Worm (Caenorhabditis elegans) whole organism, L1 larva: ENCODE results near the gene sre-16.
A peak's percentile ranks its signal among the peaks of the same experiment; 100 is the strongest.

Source experiments
- C34B4.2 ChIP-seq: sonication (generic microtip); optimal IDR thresholded peaks from 2 replicates; lab custom pipeline; 2017; ENCODE audit warnings: mild to moderate bottlenecking, missing genetic modification characterization, missing compliant biosample characterization
- F16B12.6 ChIP-seq: fragments of 150-350 bp; optimal IDR thresholded peaks from 2 replicates; lab custom pipeline; 2014; ENCODE audit warnings: missing biosample characterization, missing genetic modification characterization
- Y116A8C.19 ChIP-seq: sonication (generic microtip); optimal IDR thresholded peaks from 2 replicates; lab custom pipeline; 2016; ENCODE audit warnings: missing compliant biosample characterization, missing genetic modification characterization, borderline replicate concordance
- aly-2 ChIP-seq: fragments of 150-350 bp; optimal IDR thresholded peaks from 2 replicates; lab custom pipeline; 2014; ENCODE audit warnings: missing biosample characterization, missing genetic modification characterization
- blmp-1 ChIP-seq: fragments of 150-350 bp; optimal IDR thresholded peaks from 2 replicates; lab custom pipeline; 2014; ENCODE audit warnings: missing biosample characterization, missing genetic modification characterization
- ceh-8 ChIP-seq: fragments of 200-800 bp; sonication (Bioruptor generic); optimal IDR thresholded peaks from 2 replicates; lab custom pipeline; 2018; ENCODE audit warnings: mild to moderate bottlenecking, missing genetic modification characterization, moderate library complexity, missing compliant biosample characterization
- ceh-88 ChIP-seq: fragments of 200-800 bp; sonication (Bioruptor generic); IDR thresholded peaks from 2 replicates; pipeline ENCODE4 v1.3.6; 2022; ENCODE audit warnings: missing genetic modification characterization, missing compliant biosample characterization
- ceh-90 ChIP-seq: sonication (generic microtip); optimal IDR thresholded peaks from 2 replicates; lab custom pipeline; 2016; ENCODE audit warnings: missing genetic modification characterization, missing compliant biosample characterization
- ces-1 ChIP-seq: fragments of 150-350 bp; optimal IDR thresholded peaks from 2 replicates; lab custom pipeline; 2014; ENCODE audit warnings: missing biosample characterization, missing genetic modification reagents, missing genetic modification characterization
- dpl-1 ChIP-seq, 3 experiments: fragments of 150-350 bp in 2 of 3; sonication (generic microtip) in 1 of 3; optimal IDR thresholded peaks; 2 replicates each; lab custom pipeline; 2014 to 2017; ENCODE audit warnings: missing biosample characterization in 3 of 3, missing genetic modification characterization in 3 of 3, missing genetic modification reagents in 3 of 3
- dsc-1 ChIP-seq: sonication (generic microtip); optimal IDR thresholded peaks from 2 replicates; lab custom pipeline; 2016; ENCODE audit warnings: mild to moderate bottlenecking, missing genetic modification characterization, missing compliant biosample characterization
- efl-1 ChIP-seq, 4 experiments: fragments of 150-350 bp; optimal IDR thresholded peaks in 3 of 4; peaks in 1 of 4; 1 replicate in 1 of 4; 2 replicates in 3 of 4; lab custom pipeline; 2014; ENCODE audit warnings: missing biosample characterization in 2 of 4, missing genetic modification characterization in 2 of 4, missing genetic modification reagents in 2 of 4
- egl-13 ChIP-seq: sonication (generic microtip); optimal IDR thresholded peaks from 2 replicates; lab custom pipeline; 2016; ENCODE audit warnings: missing genotype, missing genetic modification reagents, missing genetic modification characterization, missing compliant biosample characterization
- egl-27 ChIP-seq, 2 experiments: fragments of 150-350 bp in 1 of 2; sonication (generic microtip); optimal IDR thresholded peaks; 3 replicates each; lab custom pipeline; 2017 to 2018; ENCODE audit warnings: missing biosample characterization in 2 of 2, missing genetic modification characterization in 2 of 2, missing genetic modification reagents in 2 of 2
- ets-5 ChIP-seq: fragments of 200-800 bp; sonication (Bioruptor generic); IDR thresholded peaks from 2 replicates; pipeline ENCODE4 v1.3.6; 2022; ENCODE audit warnings: missing genetic modification characterization, missing compliant biosample characterization
- fkh-10 ChIP-seq: sonication (generic microtip); optimal IDR thresholded peaks from 2 replicates; lab custom pipeline; 2017; ENCODE audit warnings: missing biosample characterization, missing genetic modification reagents, missing genetic modification characterization
- fkh-4 ChIP-seq: sonication (generic microtip); optimal IDR thresholded peaks from 2 replicates; lab custom pipeline; 2016; ENCODE audit warnings: missing compliant biosample characterization, missing genetic modification characterization, borderline replicate concordance
- fkh-8 ChIP-seq: sonication (generic microtip); optimal IDR thresholded peaks from 2 replicates; lab custom pipeline; 2016; ENCODE audit warnings: mild to moderate bottlenecking, missing genetic modification characterization, missing compliant biosample characterization
- fos-1 ChIP-seq: fragments of 150-350 bp; optimal IDR thresholded peaks from 2 replicates; lab custom pipeline; 2014; ENCODE audit warnings: missing biosample characterization, missing genetic modification characterization
- grh-1 ChIP-seq: fragments of 200-800 bp; sonication (Bioruptor generic); IDR thresholded peaks from 2 replicates; pipeline ENCODE4 v1.3.6; 2022; ENCODE audit warnings: missing genetic modification reagents, missing genetic modification characterization, missing compliant biosample characterization
- hlh-17 ChIP-seq: fragments of 200-800 bp; sonication (Bioruptor generic); optimal IDR thresholded peaks from 2 replicates; lab custom pipeline; 2018; ENCODE audit warnings: missing genetic modification characterization, mild to moderate bottlenecking, missing compliant biosample characterization, moderate library complexity, borderline replicate concordance
- hlh-4 ChIP-seq: sonication (generic microtip); optimal IDR thresholded peaks from 2 replicates; lab custom pipeline; 2016; ENCODE audit warnings: mild to moderate bottlenecking, missing genetic modification characterization, missing compliant biosample characterization
- hpl-2 ChIP-seq: fragments of 150-350 bp; optimal IDR thresholded peaks from 2 replicates; lab custom pipeline; 2014; ENCODE audit warnings: missing biosample characterization, missing genetic modification reagents, missing genetic modification characterization
- irx-1 ChIP-seq: sonication (generic microtip); optimal IDR thresholded peaks from 2 replicates; lab custom pipeline; 2016; ENCODE audit warnings: missing genetic modification characterization, missing compliant biosample characterization
- isw-1 ChIP-seq: fragments of 200-800 bp; sonication (Bioruptor generic); IDR thresholded peaks from 2 replicates; pipeline ENCODE4 v1.3.6; 2022; ENCODE audit warnings: missing genetic modification characterization, missing compliant biosample characterization
- jun-1 ChIP-seq: fragments of 150-350 bp; optimal IDR thresholded peaks from 2 replicates; lab custom pipeline; 2014; ENCODE audit warnings: missing biosample characterization, missing genetic modification reagents, missing genetic modification characterization
- lin-14 ChIP-seq: fragments of 200-800 bp; sonication (Bioruptor generic); optimal IDR thresholded peaks from 2 replicates; lab custom pipeline; 2018; ENCODE audit warnings: mild to moderate bottlenecking, missing genetic modification characterization, moderate library complexity, missing compliant biosample characterization
- lin-15B ChIP-seq: fragments of 150-350 bp; sonication (generic microtip); optimal IDR thresholded peaks from 3 replicates; lab custom pipeline; 2014; ENCODE audit warnings: missing biosample characterization, missing genetic modification characterization
- lin-35 ChIP-seq, 2 experiments: fragments of 150-350 bp; optimal IDR thresholded peaks; 2 replicates each; lab custom pipeline; 2014; ENCODE audit warnings: missing biosample characterization in 2 of 2, missing genetic modification characterization in 2 of 2, missing genetic modification reagents in 2 of 2
- lir-3 ChIP-seq: sonication (generic microtip); optimal IDR thresholded peaks from 2 replicates; lab custom pipeline; 2016; ENCODE audit warnings: mild to moderate bottlenecking, missing genetic modification characterization, moderate library complexity, missing compliant biosample characterization; ENCODE audit not compliant: poor library complexity
- lsy-2 ChIP-seq, 2 experiments: fragments of 150-350 bp; optimal IDR thresholded peaks; 2 replicates each; lab custom pipeline; 2014; ENCODE audit warnings: missing biosample characterization in 2 of 2, missing genetic modification characterization in 2 of 2
- mab-9 ChIP-seq: fragments of 200-800 bp; sonication (Bioruptor generic); IDR thresholded peaks from 2 replicates; pipeline ENCODE4 v1.3.6; 2022; ENCODE audit warnings: missing genetic modification reagents, missing genetic modification characterization, missing compliant biosample characterization
- mef-2 ChIP-seq: fragments of 150-350 bp; optimal IDR thresholded peaks from 2 replicates; lab custom pipeline; 2014; ENCODE audit warnings: missing biosample characterization, missing genetic modification characterization
- nhr-20 ChIP-seq: sonication (generic microtip); optimal IDR thresholded peaks from 2 replicates; lab custom pipeline; 2016; ENCODE audit warnings: mild to moderate bottlenecking, missing genetic modification characterization, missing compliant biosample characterization
- nhr-47 ChIP-seq: sonication (generic microtip); optimal IDR thresholded peaks from 2 replicates; lab custom pipeline; 2016; ENCODE audit warnings: mild to moderate bottlenecking, missing genetic modification characterization, moderate library complexity, missing compliant biosample characterization
- nhr-76 ChIP-seq: sonication (generic microtip); optimal IDR thresholded peaks from 2 replicates; lab custom pipeline; 2017; ENCODE audit warnings: missing biosample characterization, missing genetic modification characterization
- nhr-77 ChIP-seq: fragments of 150-350 bp; optimal IDR thresholded peaks from 2 replicates; lab custom pipeline; 2014; ENCODE audit warnings: missing biosample characterization, missing genetic modification characterization
- nhr-84 ChIP-seq: sonication (generic microtip); optimal IDR thresholded peaks from 2 replicates; lab custom pipeline; 2017; ENCODE audit warnings: missing biosample characterization, missing genetic modification characterization
- nhr-85 ChIP-seq: sonication (generic microtip); peaks from one replicate; lab custom pipeline; 2016; ENCODE audit warnings: missing genetic modification characterization, inconsistent platforms, missing compliant biosample characterization
- pag-3 ChIP-seq: sonication (generic microtip); optimal IDR thresholded peaks from 2 replicates; lab custom pipeline; 2017; ENCODE audit warnings: missing genetic modification characterization, mild to moderate bottlenecking, missing compliant biosample characterization, antibody characterized with exemption, borderline replicate concordance; ENCODE audit not compliant: insufficient read depth
- pax-3 ChIP-seq: fragments of 200-800 bp; sonication (Bioruptor generic); optimal IDR thresholded peaks from 2 replicates; lab custom pipeline; 2018; ENCODE audit warnings: mild to moderate bottlenecking, missing genetic modification characterization, moderate library complexity, missing compliant biosample characterization
- pqm-1 ChIP-seq: sonication (generic microtip); optimal IDR thresholded peaks from 3 replicates; lab custom pipeline; 2017; ENCODE audit warnings: missing biosample characterization, missing genetic modification characterization
- rnt-1 ChIP-seq: sonication (generic microtip); optimal IDR thresholded peaks from 2 replicates; lab custom pipeline; 2016; ENCODE audit warnings: mild to moderate bottlenecking, missing genetic modification characterization, moderate library complexity, missing compliant biosample characterization
- snu-23 ChIP-seq: sonication (generic microtip); optimal IDR thresholded peaks from 2 replicates; lab custom pipeline; 2016; ENCODE audit warnings: missing genetic modification characterization, missing compliant biosample characterization
- sptf-1 ChIP-seq: fragments of 150-350 bp; optimal IDR thresholded peaks from 2 replicates; lab custom pipeline; 2014; ENCODE audit warnings: missing biosample characterization, missing genetic modification characterization
- sup-37 ChIP-seq: fragments of 200-800 bp; sonication (Bioruptor generic); optimal IDR thresholded peaks from 2 replicates; lab custom pipeline; 2018; ENCODE audit warnings: mild to moderate bottlenecking, missing genetic modification characterization, missing compliant biosample characterization
- swsn-7 ChIP-seq: sonication (generic microtip); optimal IDR thresholded peaks from 2 replicates; lab custom pipeline; 2016; ENCODE audit warnings: missing genetic modification characterization, missing compliant biosample characterization
- tbx-2 ChIP-seq: sonication (generic microtip); optimal IDR thresholded peaks from 2 replicates; lab custom pipeline; 2016; ENCODE audit warnings: missing genetic modification characterization, missing compliant biosample characterization
- unc-130 ChIP-seq: fragments of 150-350 bp; optimal IDR thresholded peaks from 2 replicates; lab custom pipeline; 2017; ENCODE audit warnings: missing biosample characterization, missing genetic modification characterization, inconsistent platforms
- unc-30 ChIP-seq: sonication (generic microtip); optimal IDR thresholded peaks from 2 replicates; lab custom pipeline; 2017; ENCODE audit warnings: missing biosample characterization, missing genetic modification characterization
- unc-62 ChIP-seq: fragments of 150-350 bp; optimal IDR thresholded peaks from 2 replicates; lab custom pipeline; 2014; ENCODE audit warnings: missing biosample characterization, missing genetic modification reagents, missing genetic modification characterization
- unc-98 ChIP-seq: fragments of 200-800 bp; sonication (Bioruptor generic); IDR thresholded peaks from 2 replicates; pipeline ENCODE4 v1.3.6; 2022; ENCODE audit warnings: missing genetic modification characterization, missing compliant biosample characterization
- zip-4 ChIP-seq: fragments of 200-800 bp; sonication (Bioruptor generic); optimal IDR thresholded peaks from 2 replicates; lab custom pipeline; 2018; ENCODE audit warnings: mild to moderate bottlenecking, missing genetic modification characterization, moderate library complexity, missing compliant biosample characterization

Gene sre-16

DNA sequence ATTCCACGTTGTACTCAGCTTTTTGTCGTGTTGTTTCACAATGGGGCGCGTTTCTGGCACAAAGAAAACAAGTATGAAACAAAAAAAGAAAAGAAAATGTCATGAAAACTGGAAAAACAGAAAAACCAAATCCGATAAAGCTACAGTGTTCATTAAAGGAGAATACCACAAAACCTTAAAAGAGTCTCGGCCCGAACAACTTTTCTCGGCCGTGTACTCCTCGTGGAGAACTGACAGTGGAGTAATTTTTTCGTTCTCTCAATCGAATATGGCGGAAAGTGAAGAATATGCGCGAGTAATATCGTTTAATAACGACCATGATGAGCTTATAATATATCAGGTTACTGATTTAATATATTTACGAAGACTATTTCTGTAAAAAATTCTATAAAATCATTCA, 42.6 kb upstream of the sre-16 start, which contains the start of the genes tag-335 and vkmt-1:
Gene tag-335, minus strand, starts transcription at position 88 of the 400 bp plus-strand sequence.
Gene vkmt-1, plus strand, starts transcription at position 219 of the 400 bp plus-strand sequence.
- TF ChIP-seq dpl-1 (GFP tag; optimal IDR thresholded peaks at IDR 0.05; lab: Kevin White, UChicago) (peak in 2 of 3 experiments; percentile 1 to 36), grh-1 (GFP tag; lab: Robert Waterston, UW) (no peak), nhr-47 (tag; lab: Kevin White, UChicago) (peak; percentile 16), lsy-2 (tag; optimal IDR thresholded peaks at IDR 0.05; lab: Kevin White, UChicago) (peak in 1 of 2 experiments; percentile 50), fkh-10 (GFP tag; lab: Kevin White, UChicago) (no peak), efl-1 (optimal IDR thresholded peaks at IDR 0.05; lab: Kevin White, UChicago) (peak; percentile 11 to 25), efl-1 (GFP tag; optimal IDR thresholded peaks at IDR 0.05 in 1 of 2; lab: Kevin White, UChicago) (peak; percentile 11 to 17), aly-2 (tag; lab: Kevin White, UChicago) (no peak), mef-2 (tag; lab: Kevin White, UChicago) (no peak), ceh-8 (GFP tag; lab: Kevin White, UChicago) (no peak), nhr-20 (tag; lab: Kevin White, UChicago) (peak; percentile 16), fos-1 (tag; lab: Kevin White, UChicago) (no peak), tbx-2 (tag; lab: Kevin White, UChicago) (peak; percentile 16), mab-9 (no peak), ces-1 (GFP tag; lab: Kevin White, UChicago) (no peak), egl-27 (tag; optimal IDR thresholded peaks at IDR 0.05; lab: Kevin White, UChicago) (no peak), fkh-4 (no peak), snu-23 (GFP tag; lab: Kevin White, UChicago) (peak; percentile 34), ceh-90 (tag; lab: Kevin White, UChicago) (peak; percentile 52), C34B4.2 (tag; lab: Kevin White, UChicago) (no peak), rnt-1 (tag; lab: Kevin White, UChicago) (peak; percentile 70), zip-4 (GFP tag; lab: Kevin White, UChicago) (no peak), hlh-17 (no peak), unc-98 (GFP tag; lab: Robert Waterston, UW) (no peak), hpl-2 (no peak), ceh-88 (GFP tag; lab: Robert Waterston, UW) (no peak), Y116A8C.19 (no peak), lin-15B (tag; lab: Kevin White, UChicago) (no peak), isw-1 (GFP tag; lab: Robert Waterston, UW) (no peak), lin-35 (GFP tag; optimal IDR thresholded peaks at IDR 0.05; lab: Kevin White, UChicago) (peak; percentile 4 to 37), nhr-84 (no peak), pax-3 (tag; lab: Kevin White, UChicago) (no peak), pag-3 (tag; lab: Kevin White, UChicago) (no peak), fkh-8 (no peak), ets-5 (GFP tag; lab: Robert Waterston, UW) (no peak), nhr-85 (tag; lab: Kevin White, UChicago) (no peak), jun-1 (tag; lab: Kevin White, UChicago) (no peak), dsc-1 (no peak), pqm-1 (tag; lab: Kevin White, UChicago) (no peak), sptf-1 (tag; lab: Kevin White, UChicago) (no peak), egl-13 (tag; lab: Kevin White, UChicago) (no peak), unc-130 (tag; lab: Kevin White, UChicago) (no peak), lin-14 (GFP tag; lab: Kevin White, UChicago) (no peak), blmp-1 (tag; lab: Kevin White, UChicago) (peak; percentile 19), nhr-76 (tag; lab: Kevin White, UChicago) (no peak), irx-1 (tag; lab: Kevin White, UChicago) (no peak), swsn-7 (tag; lab: Kevin White, UChicago) (no peak), sup-37 (GFP tag; lab: Kevin White, UChicago) (no peak), hlh-4 (tag; lab: Kevin White, UChicago) (no peak), lir-3 (tag; lab: Kevin White, UChicago) (peak; percentile 7), F16B12.6 (peak; percentile 32), unc-30 (tag; lab: Kevin White, UChicago) (no peak), unc-62 (no peak), nhr-77 (tag; lab: Kevin White, UChicago) (no peak)
